Worm (Caenorhabditis elegans): ENCODE results near the gene T20D4.7.

DNA sequence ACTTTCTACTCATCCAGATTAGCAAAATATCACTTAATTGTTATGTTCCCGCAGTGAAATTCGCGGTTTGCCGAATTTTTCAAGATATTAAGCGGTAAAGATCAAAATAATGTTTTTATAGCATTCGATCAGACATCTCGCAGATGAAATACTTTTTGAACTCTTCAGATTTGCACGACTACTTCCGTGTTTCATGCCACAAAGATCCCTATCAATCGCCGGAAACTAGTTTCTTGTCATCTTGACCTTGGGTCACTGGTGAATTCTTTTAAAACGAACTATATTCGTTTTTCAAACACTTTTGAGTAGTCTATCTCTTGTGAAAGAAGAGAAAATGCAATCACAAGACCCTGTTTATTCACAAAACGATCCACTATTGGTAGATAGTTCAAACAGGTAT lies 4.3 kb downstream of the T20D4.7 start, which contains the start of gene txt-11:
- TF ChIP-seq ets-7 (tag; optimal IDR thresholded peaks at IDR 0.05) (no peak), ama-1 (optimal IDR thresholded peaks at IDR 0.05) (no peak), hmbx-1 (tag; optimal IDR thresholded peaks at IDR 0.05) (no peak)
